Worm (Caenorhabditis elegans) whole organism, young adult: ENCODE data around the gene C03H12.1.

Source experiments
- B0035.1 ChIP-seq: sonication (generic microtip); optimal IDR thresholded peaks from 2 replicates; lab custom pipeline; 2016; ENCODE audit warnings: missing genetic modification characterization, mild to moderate bottlenecking, missing compliant biosample characterization, missing genotype, missing genetic modification reagents
- B0261.1 ChIP-seq: sonication (generic microtip); optimal IDR thresholded peaks from 2 replicates; lab custom pipeline; 2016; ENCODE audit warnings: mild to moderate bottlenecking, missing genetic modification characterization, moderate library complexity, missing compliant biosample characterization
- C06A6.2 ChIP-seq: fragments of 200-800 bp; sonication (Bioruptor generic); conservative IDR thresholded peaks from 2 replicates; pipeline ENCODE4 v1.3.6; 2022; ENCODE audit warnings: missing genetic modification characterization, missing compliant biosample characterization
- C17E4.6 ChIP-seq: fragments of 200-800 bp; sonication (Bioruptor generic); IDR thresholded peaks from 2 replicates; pipeline ENCODE4 v1.3.6; 2022; ENCODE audit warnings: missing genetic modification reagents, missing genetic modification characterization, missing compliant biosample characterization
- D2030.7 ChIP-seq: fragments of 200-800 bp; sonication (Bioruptor generic); IDR thresholded peaks from 2 replicates; pipeline ENCODE4 v1.3.6; 2022; ENCODE audit warnings: missing genetic modification reagents, missing genetic modification characterization, missing compliant biosample characterization
- F10E7.11 ChIP-seq: sonication (generic microtip); optimal IDR thresholded peaks from 2 replicates; lab custom pipeline; 2017; ENCODE audit warnings: mild to moderate bottlenecking, missing genetic modification characterization, moderate library complexity, missing compliant biosample characterization
- F22D6.2 ChIP-seq: sonication (generic microtip); optimal IDR thresholded peaks from 2 replicates; lab custom pipeline; 2016; ENCODE audit warnings: mild to moderate bottlenecking, missing genetic modification characterization, missing compliant biosample characterization
- F33H1.4 ChIP-seq: fragments of 200-800 bp; sonication (Bioruptor generic); IDR thresholded peaks from 2 replicates; pipeline ENCODE4 v1.3.6; 2022; ENCODE audit warnings: missing genetic modification reagents, missing genetic modification characterization, missing compliant biosample characterization
- F37B4.10 ChIP-seq: fragments of 200-800 bp; sonication (Bioruptor generic); IDR thresholded peaks from 2 replicates; pipeline ENCODE4 v1.3.6; 2022; ENCODE audit warnings: missing genetic modification characterization, missing compliant biosample characterization
- F49E8.2 ChIP-seq: sonication (generic microtip); optimal IDR thresholded peaks from 3 replicates; lab custom pipeline; 2017; ENCODE audit warnings: missing genetic modification characterization, mild to moderate bottlenecking, missing compliant biosample characterization, antibody characterized with exemption, moderate library complexity; ENCODE audit not compliant: insufficient read depth
- F52B5.7 ChIP-seq: sonication (generic microtip); optimal IDR thresholded peaks from 2 replicates; lab custom pipeline; 2016; ENCODE audit warnings: mild to moderate bottlenecking, missing genetic modification characterization, missing compliant biosample characterization
- F55B11.4 ChIP-seq: sonication (generic microtip); optimal IDR thresholded peaks from 2 replicates; lab custom pipeline; 2016; ENCODE audit warnings: missing compliant biosample characterization, missing genetic modification characterization, borderline replicate concordance; ENCODE audit not compliant: insufficient read depth
- F57A8.1 ChIP-seq: fragments of 200-800 bp; sonication (Bioruptor generic); optimal IDR thresholded peaks from 2 replicates; lab custom pipeline; 2018; ENCODE audit warnings: mild to moderate bottlenecking, missing genetic modification characterization, moderate library complexity, missing compliant biosample characterization
- F57C9.4 ChIP-seq: sonication (generic microtip); optimal IDR thresholded peaks from 2 replicates; lab custom pipeline; 2017; ENCODE audit warnings: mild to moderate bottlenecking, missing genetic modification characterization, missing compliant biosample characterization
- K11D2.4 ChIP-seq: fragments of 200-800 bp; sonication (Bioruptor generic); IDR thresholded peaks from 2 replicates; pipeline ENCODE4 v1.3.6; 2022; ENCODE audit warnings: missing genetic modification reagents, missing genetic modification characterization, missing compliant biosample characterization
- T07F8.4 ChIP-seq: sonication (generic microtip); optimal IDR thresholded peaks from 2 replicates; lab custom pipeline; 2016; ENCODE audit warnings: mild to moderate bottlenecking, missing genetic modification characterization, moderate library complexity, missing compliant biosample characterization
- T26A5.8 ChIP-seq: sonication (generic microtip); optimal IDR thresholded peaks from 2 replicates; lab custom pipeline; 2016; ENCODE audit warnings: missing genetic modification characterization, missing compliant biosample characterization
- aptf-2 ChIP-seq: fragments of 200-800 bp; sonication (Bioruptor generic); conservative IDR thresholded peaks from 2 replicates; pipeline ENCODE4 v1.3.6; 2022; ENCODE audit warnings: missing genetic modification reagents, missing genetic modification characterization, missing compliant biosample characterization
- atf-7 ChIP-seq: sonication (generic microtip); optimal IDR thresholded peaks from 2 replicates; lab custom pipeline; 2017; ENCODE audit warnings: mild to moderate bottlenecking, missing genetic modification characterization, missing compliant biosample characterization
- attf-3 ChIP-seq: fragments of 200-800 bp; sonication (Bioruptor generic); conservative IDR thresholded peaks from 2 replicates; pipeline ENCODE4 v1.3.6; 2022; ENCODE audit warnings: missing genetic modification reagents, missing genetic modification characterization, missing compliant biosample characterization
- attf-6 ChIP-seq: fragments of 200-800 bp; sonication (Bioruptor generic); IDR thresholded peaks from 2 replicates; pipeline ENCODE4 v1.3.6; 2022; ENCODE audit warnings: missing genetic modification reagents, missing genetic modification characterization, missing compliant biosample characterization
- ccch-3 ChIP-seq: fragments of 200-800 bp; sonication (Bioruptor generic); optimal IDR thresholded peaks from 2 replicates; lab custom pipeline; 2018; ENCODE audit warnings: mild to moderate bottlenecking, missing genetic modification characterization, missing compliant biosample characterization
- cebp-2 ChIP-seq: fragments of 200-800 bp; sonication (Bioruptor generic); IDR thresholded peaks from 2 replicates; pipeline ENCODE4 v1.3.6; 2022; ENCODE audit warnings: missing genetic modification characterization, missing compliant biosample characterization
- ceh-27 ChIP-seq: fragments of 200-800 bp; sonication (Bioruptor generic); optimal IDR thresholded peaks from 2 replicates; lab custom pipeline; 2018; ENCODE audit warnings: mild to moderate bottlenecking, missing genetic modification characterization, moderate library complexity, missing compliant biosample characterization
- ceh-58 ChIP-seq: fragments of 200-800 bp; sonication (Bioruptor generic); IDR thresholded peaks from 2 replicates; pipeline ENCODE4 v1.3.6; 2022; ENCODE audit warnings: missing genetic modification characterization, missing compliant biosample characterization
- dpl-1 ChIP-seq: fragments of 150-350 bp; optimal IDR thresholded peaks from 2 replicates; lab custom pipeline; 2014; ENCODE audit warnings: missing biosample characterization, missing genetic modification reagents, missing genetic modification characterization
- egl-44 ChIP-seq: fragments of 200-800 bp; sonication (Bioruptor generic); IDR thresholded peaks from 2 replicates; pipeline ENCODE4 v1.3.6; 2022; ENCODE audit warnings: missing genetic modification reagents, missing genetic modification characterization, missing compliant biosample characterization
- egrh-3 ChIP-seq: fragments of 200-800 bp; sonication (Bioruptor generic); IDR thresholded peaks from 2 replicates; pipeline ENCODE4 v1.3.6; 2022; ENCODE audit warnings: missing genetic modification reagents, missing genetic modification characterization, missing compliant biosample characterization
- ets-4 ChIP-seq: fragments of 200-800 bp; sonication (Bioruptor generic); optimal IDR thresholded peaks from 2 replicates; lab custom pipeline; 2018; ENCODE audit warnings: mild to moderate bottlenecking, missing genetic modification characterization, missing compliant biosample characterization
- him-1 ChIP-seq: sonication (generic microtip); optimal IDR thresholded peaks from 2 replicates; lab custom pipeline; 2016; ENCODE audit warnings: missing genotype, missing genetic modification reagents, missing genetic modification characterization, missing compliant biosample characterization
- hlh-26 ChIP-seq: fragments of 200-800 bp; sonication (Bioruptor generic); conservative IDR thresholded peaks from 2 replicates; pipeline ENCODE4 v1.3.6; 2022; ENCODE audit warnings: missing genetic modification reagents, missing genetic modification characterization, missing compliant biosample characterization
- hrde-1 ChIP-seq: sonication (generic microtip); optimal IDR thresholded peaks from 2 replicates; lab custom pipeline; 2016; ENCODE audit warnings: missing genetic modification characterization, mild to moderate bottlenecking, missing compliant biosample characterization, moderate library complexity, missing genotype, missing genetic modification reagents, borderline replicate concordance
- hsf-1 ChIP-seq: fragments of 200-800 bp; sonication (Bioruptor generic); IDR thresholded peaks from 2 replicates; pipeline ENCODE4 v1.3.6; 2022; ENCODE audit warnings: missing genetic modification reagents, missing genetic modification characterization, missing compliant biosample characterization
- let-607 ChIP-seq, 2 experiments: fragments of 200-800 bp in 1 of 2; sonication (Bioruptor generic) in 1 of 2; sonication (generic microtip) in 1 of 2; optimal IDR thresholded peaks; 2 replicates each; lab custom pipeline; 2016 to 2018; ENCODE audit warnings: mild to moderate bottlenecking in 2 of 2, missing compliant biosample characterization in 2 of 2, missing genetic modification characterization in 2 of 2, moderate library complexity in 2 of 2, missing genotype in 1 of 2
- lin-26 ChIP-seq: fragments of 200-800 bp; sonication (Bioruptor generic); IDR thresholded peaks from 2 replicates; pipeline ENCODE4 v1.3.6; 2022; ENCODE audit warnings: missing genetic modification reagents, missing genetic modification characterization, missing compliant biosample characterization
- lsy-27 ChIP-seq: sonication (generic microtip); optimal IDR thresholded peaks from 2 replicates; lab custom pipeline; 2017; ENCODE audit warnings: missing genetic modification characterization, mild to moderate bottlenecking, missing compliant biosample characterization, antibody characterized with exemption, missing genotype, borderline replicate concordance; ENCODE audit not compliant: insufficient read depth
- mcd-1 ChIP-seq: fragments of 200-800 bp; sonication (Bioruptor generic); IDR thresholded peaks from 2 replicates; pipeline ENCODE4 v1.3.6; 2022; ENCODE audit warnings: missing genetic modification reagents, missing genetic modification characterization, missing compliant biosample characterization
- mel-28 ChIP-seq: sonication (generic microtip); optimal IDR thresholded peaks from 2 replicates; lab custom pipeline; 2016; ENCODE audit warnings: borderline replicate concordance, mild to moderate bottlenecking, missing genetic modification characterization, missing compliant biosample characterization
- mes-4 ChIP-seq: sonication (generic microtip); optimal IDR thresholded peaks from 2 replicates; lab custom pipeline; 2016; ENCODE audit warnings: missing genotype, missing genetic modification characterization, missing compliant biosample characterization
- nhr-120 ChIP-seq: fragments of 200-800 bp; sonication (Bioruptor generic); IDR thresholded peaks from 2 replicates; pipeline ENCODE4 v1.3.6; 2022; ENCODE audit warnings: missing genetic modification characterization, missing compliant biosample characterization
- nhr-80 ChIP-seq: sonication (generic microtip); optimal IDR thresholded peaks from 2 replicates; lab custom pipeline; 2016; ENCODE audit warnings: missing genetic modification characterization, missing compliant biosample characterization
- rcor-1 ChIP-seq: fragments of 200-800 bp; sonication (Bioruptor generic); IDR thresholded peaks from 2 replicates; pipeline ENCODE4 v1.3.6; 2022; ENCODE audit warnings: missing genetic modification reagents, missing genetic modification characterization, missing compliant biosample characterization
- rec-8 ChIP-seq, 2 experiments: sonication (generic microtip); optimal IDR thresholded peaks; 2 replicates each; lab custom pipeline; 2016; ENCODE audit warnings: mild to moderate bottlenecking in 2 of 2, missing genetic modification characterization in 2 of 2, missing genetic modification reagents in 2 of 2, missing genotype in 2 of 2, missing biosample characterization in 1 of 2, missing compliant biosample characterization in 1 of 2, moderate library complexity in 1 of 2
- sdz-38 ChIP-seq: sonication (generic microtip); optimal IDR thresholded peaks from 2 replicates; lab custom pipeline; 2016; ENCODE audit warnings: missing genotype, missing genetic modification characterization, missing compliant biosample characterization
- snpc-1.1 ChIP-seq: sonication (generic microtip); optimal IDR thresholded peaks from 2 replicates; lab custom pipeline; 2017; ENCODE audit warnings: missing genetic modification characterization, mild to moderate bottlenecking, missing compliant biosample characterization, antibody characterized with exemption, moderate library complexity, missing genotype, missing genetic modification reagents; ENCODE audit not compliant: insufficient read depth
- sptf-2 ChIP-seq: fragments of 200-800 bp; sonication (Bioruptor generic); optimal IDR thresholded peaks from 2 replicates; lab custom pipeline; 2018; ENCODE audit warnings: mild to moderate bottlenecking, missing genetic modification characterization, missing compliant biosample characterization
- ztf-18 ChIP-seq: sonication (generic microtip); optimal IDR thresholded peaks from 2 replicates; lab custom pipeline; 2016; ENCODE audit warnings: missing genotype, mild to moderate bottlenecking, missing genetic modification characterization, missing compliant biosample characterization
- ztf-25 ChIP-seq: fragments of 200-800 bp; sonication (Bioruptor generic); IDR thresholded peaks from 2 replicates; pipeline ENCODE4 v1.3.6; 2022; ENCODE audit warnings: missing genetic modification reagents, missing genetic modification characterization, missing compliant biosample characterization
- ztf-26 ChIP-seq: sonication (generic microtip); optimal IDR thresholded peaks from 2 replicates; lab custom pipeline; 2017; ENCODE audit warnings: missing genetic modification characterization, missing compliant biosample characterization

Gene C03H12.1

ce11 chrX:15736419-15736818 is 47.2 kb downstream of the C03H12.1 start (continued):
- TF ChIP-seq F33H1.4 (GFP tag; lab: Robert Waterston, UW) (no peak), F57C9.4 (no peak), F37B4.10 (GFP tag; lab: Robert Waterston, UW) (no peak), egrh-3 (no peak), D2030.7 (GFP tag; lab: Robert Waterston, UW) (no peak), mcd-1 (GFP tag; lab: Robert Waterston, UW) (peak; percentile 41; the same call in 1 of the 2 replicates), ccch-3 (GFP tag; lab: Kevin White, UChicago) (no peak), attf-3 (no peak), ztf-18 (no peak), sptf-2 (GFP tag; lab: Kevin White, UChicago) (no peak), ets-4 (GFP tag; lab: Kevin White, UChicago) (no peak), hrde-1 (tag; lab: Kevin White, UChicago) (no peak), lsy-27 (tag; lab: Kevin White, UChicago) (no peak), dpl-1 (GFP tag; lab: Kevin White, UChicago) (no peak), sdz-38 (tag; lab: Kevin White, UChicago) (no peak), C17E4.6 (GFP tag; lab: Robert Waterston, UW) (no peak), egl-44 (no peak), F22D6.2 (tag; lab: Kevin White, UChicago) (peak; percentile 41), ceh-58 (GFP tag; lab: Robert Waterston, UW) (no peak), ztf-25 (no peak), nhr-80 (peak; percentile 47), T26A5.8 (tag; lab: Kevin White, UChicago) (no peak), lin-26 (no peak), hlh-26 (no peak), F55B11.4 (no peak), rec-8 (tag; optimal IDR thresholded peaks at IDR 0.05; lab: Kevin White, UChicago) (no peak), F57A8.1 (GFP tag; lab: Kevin White, UChicago) (no peak), cebp-2 (no peak), atf-7 (tag; lab: Kevin White, UChicago) (peak; percentile 8), mes-4 (no peak), let-607 (tag; optimal IDR thresholded peaks at IDR 0.05; lab: Kevin White, UChicago) (peak in 1 of 2 experiments; percentile 64), ztf-26 (tag; lab: Kevin White, UChicago) (peak; percentile 70), T07F8.4 (no peak), him-1 (tag; lab: Kevin White, UChicago) (no peak), nhr-120 (GFP tag; lab: Robert Waterston, UW) (no peak), B0035.1 (tag; lab: Kevin White, UChicago) (no peak), F49E8.2 (tag; lab: Kevin White, UChicago) (no peak), F52B5.7 (no peak), attf-6 (GFP tag; lab: Robert Waterston, UW) (no peak), aptf-2 (GFP tag; lab: Robert Waterston, UW) (no peak), mel-28 (tag; lab: Kevin White, UChicago) (no peak), hsf-1 (GFP tag; lab: Robert Waterston, UW) (no peak), B0261.1 (tag; lab: Kevin White, UChicago) (peak; percentile 42), F10E7.11 (no peak), ceh-27 (peak; percentile 49), K11D2.4 (GFP tag; lab: Robert Waterston, UW) (peak; percentile 77), snpc-1.1 (tag; lab: Kevin White, UChicago) (no peak), C06A6.2 (GFP tag; lab: Robert Waterston, UW) (no peak), rcor-1 (GFP tag; lab: Robert Waterston, UW) (peak; percentile 26; the same call in 1 of the 2 replicates)
